Worm (Caenorhabditis elegans) whole organism, L4 larva: ENCODE results near the gene txdc-9.

Source experiments
- aha-1 ChIP-seq: fragments of 150-350 bp; peaks from one replicate; lab custom pipeline; 2014; ENCODE audit warnings: missing biosample characterization, missing genetic modification characterization
- ces-1 ChIP-seq: fragments of 150-350 bp; sonication (generic microtip); optimal IDR thresholded peaks from 4 replicates; lab custom pipeline; 2014; ENCODE audit warnings: missing biosample characterization, missing genetic modification reagents, missing genetic modification characterization
- daf-19 ChIP-seq: fragments of 200-800 bp; sonication (Bioruptor generic); conservative IDR thresholded peaks from 2 replicates; pipeline ENCODE4 v1.3.6; 2022; ENCODE audit warnings: missing genetic modification characterization, missing compliant biosample characterization
- duxl-1 ChIP-seq: sonication (generic microtip); optimal IDR thresholded peaks from 2 replicates; lab custom pipeline; 2016; ENCODE audit warnings: mild to moderate bottlenecking, missing genetic modification characterization, moderate library complexity, missing compliant biosample characterization; ENCODE audit not compliant: poor library complexity

The txdc-9 gene

DNA sequence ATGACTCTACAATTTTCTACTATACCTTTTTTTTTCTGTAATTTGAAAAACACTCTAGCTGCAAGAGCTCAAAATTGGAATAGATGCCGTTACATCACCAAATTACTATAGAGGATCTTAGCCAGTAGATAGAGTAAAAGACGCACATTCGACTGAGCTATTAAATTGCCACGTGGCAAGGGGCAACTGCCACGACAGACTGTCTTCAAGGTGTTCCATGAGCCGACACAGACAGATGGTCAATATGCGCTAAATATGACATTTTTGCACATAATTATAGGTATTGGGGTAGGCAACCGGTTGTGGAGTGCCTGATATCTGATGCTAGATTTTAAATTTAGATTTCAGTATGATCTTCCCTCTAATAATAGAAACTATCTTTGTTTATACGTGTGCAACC, 47.5 kb downstream of the txdc-9 start:
- peak; percentile 93 for TF ChIP-seq aha-1 (tag; lab: Kevin White, UChicago)
- no peak for TF ChIP-seq daf-19 (GFP tag; lab: Robert Waterston, UW)
- TF ChIP-seq ces-1 (GFP tag; lab: Kevin White, UChicago), result no peak
- no peak for TF ChIP-seq duxl-1 (tag; lab: Kevin White, UChicago)
